Fruit fly (Drosophila melanogaster): ENCODE results near the gene trio.

DNA sequence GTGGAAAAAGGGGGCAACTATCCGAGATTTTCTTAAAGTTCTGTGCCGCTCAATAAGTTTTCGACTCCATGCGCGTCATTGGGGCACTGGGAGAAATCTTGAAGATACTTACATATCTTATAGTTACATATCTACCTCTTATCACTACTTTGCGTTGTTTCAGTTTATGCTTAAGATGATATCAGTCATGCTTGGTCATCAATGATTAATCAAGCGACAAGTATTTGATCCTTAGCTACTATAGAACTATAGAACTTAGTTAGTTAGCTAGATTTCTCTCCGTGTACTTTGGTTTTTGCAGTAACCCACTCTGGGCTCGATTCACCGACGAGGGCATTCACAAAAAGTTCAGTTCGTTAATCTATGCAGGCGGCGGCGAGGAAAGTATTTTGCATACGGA is 21.3 kb upstream of the trio start:
- TF ChIP-seq insv (optimal IDR thresholded peaks at IDR 0.05) = no peak
- no peak for TF ChIP-seq h (optimal IDR thresholded peaks at IDR 0.05)
- TF ChIP-seq ttk (optimal IDR thresholded peaks at IDR 0.05) = no peak

All from Kc167 (cell line).